Worm (Caenorhabditis elegans): Measurements from ENCODE around the gene F09E5.14.
"Not testable (repeated sequence)": the region's sequence is repeated elsewhere in the genome, so short reads cannot be mapped to it uniquely, and the experiment has no call there.

F09E5.14 gene

ce11 chrII:5355384-5355783 is 10.7 kb upstream of the F09E5.14 start, which contains the start of gene srg-69:
TSS of gene srg-69 (plus strand) at chrII:5355684.
- TF ChIP-seq nhr-43 (tag; optimal IDR thresholded peaks at IDR 0.05; ENCODE audit: poor library complexity, severe bottlenecking) (no peak), elt-3 (tag; optimal IDR thresholded peaks at IDR 0.05) (no peak), lin-15B (tag; optimal IDR thresholded peaks at IDR 0.05) (no peak), skn-1 (tag; optimal IDR thresholded peaks at IDR 0.05) (no peak), nhr-23 (tag; optimal IDR thresholded peaks at IDR 0.05) (no peak), nhr-237 (tag; optimal IDR thresholded peaks at IDR 0.05) (no peak), egl-27 (tag; optimal IDR thresholded peaks at IDR 0.05) (no peak), ceh-28 (tag; optimal IDR thresholded peaks at IDR 0.05) (no peak), ZK546.5 (tag; optimal IDR thresholded peaks at IDR 0.05) (no peak), jun-1 (tag; optimal IDR thresholded peaks at IDR 0.05) (no peak)

DNA sequence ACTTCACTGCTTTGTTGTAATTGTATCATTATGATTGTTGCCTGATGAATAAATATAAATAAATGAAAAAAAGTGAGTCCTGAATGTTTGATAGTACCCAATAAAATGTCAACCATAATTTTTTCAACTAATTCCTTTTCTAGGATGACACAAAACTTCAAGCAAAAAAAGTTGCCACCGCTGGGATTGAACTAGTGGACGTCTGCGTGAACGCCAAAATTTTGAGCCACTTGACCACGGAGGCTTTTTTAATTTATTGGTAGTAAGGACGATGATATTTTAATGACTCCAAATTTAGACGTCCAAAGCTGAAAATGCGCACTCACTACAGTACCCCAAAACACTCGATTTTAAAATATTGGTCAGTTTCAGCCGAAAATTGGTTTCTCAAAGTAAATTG is 9.0 kb upstream of the F09E5.14 start:
- peak; percentile 70 for TF ChIP-seq nhr-43 (tag; optimal IDR thresholded peaks at IDR 0.05; ENCODE audit: poor library complexity, severe bottlenecking)
- TF ChIP-seq elt-2 (tag; optimal IDR thresholded peaks at IDR 0.05) = peak; percentile 37
- no peak for TF ChIP-seq fos-1 (tag; optimal IDR thresholded peaks at IDR 0.05)
- TF ChIP-seq lsy-12 (tag; optimal IDR thresholded peaks at IDR 0.05) = peak; percentile 70
- TF ChIP-seq ama-1 (optimal IDR thresholded peaks at IDR 0.05) = no peak
- TF ChIP-seq ztf-11 (tag; optimal IDR thresholded peaks at IDR 0.05) = no peak
- no peak for TF ChIP-seq lin-15B (tag; optimal IDR thresholded peaks at IDR 0.05)

DNA sequence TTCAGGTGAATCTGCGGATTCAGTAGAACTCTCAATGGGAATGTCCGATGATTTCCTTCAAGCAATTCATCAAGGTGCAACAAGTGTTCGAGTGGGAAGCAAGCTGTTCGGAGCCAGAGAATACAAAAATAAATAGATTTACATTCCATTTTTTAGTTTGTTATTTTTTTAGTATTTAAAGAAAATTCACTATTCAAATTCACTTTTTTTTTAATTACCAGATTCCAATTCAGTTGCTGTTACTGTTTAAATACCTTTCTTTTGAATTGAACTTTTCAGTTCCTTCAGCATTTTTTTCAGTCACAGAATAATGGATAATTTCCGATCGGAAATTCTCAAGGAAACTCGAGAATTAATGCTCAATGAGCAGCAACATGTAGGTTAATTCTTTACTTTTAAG is 7.1 kb upstream of the F09E5.14 start, which contains the start of gene F09E5.7:
F09E5.7 (plus strand) TSS at position 301 of the 400 bp plus-strand sequence.
- TF ChIP-seq nhr-23 (tag; optimal IDR thresholded peaks at IDR 0.05) (no peak), ZK546.5 (tag; optimal IDR thresholded peaks at IDR 0.05) (no peak), ceh-82 (tag; optimal IDR thresholded peaks at IDR 0.05) (no peak), nhr-12 (tag; optimal IDR thresholded peaks at IDR 0.05) (no peak), jun-1 (tag; optimal IDR thresholded peaks at IDR 0.05) (no peak), lin-39 (tag; optimal IDR thresholded peaks at IDR 0.05) (no peak), elt-2 (tag; optimal IDR thresholded peaks at IDR 0.05) (no peak), R02D3.7 (tag; optimal IDR thresholded peaks at IDR 0.05) (no peak), eor-1 (tag; optimal IDR thresholded peaks at IDR 0.05) (no peak), egl-27 (tag; optimal IDR thresholded peaks at IDR 0.05) (no peak), daf-12 (tag; optimal IDR thresholded peaks at IDR 0.05) (no peak), nhr-237 (tag; optimal IDR thresholded peaks at IDR 0.05) (no peak)

- not testable (repeated sequence) for TF ChIP-seq sea-2 (GFP tag; optimal IDR thresholded peaks at IDR 0.05); pqm-1 (tag; optimal IDR thresholded peaks at IDR 0.05); nhr-28 (tag; optimal IDR thresholded peaks at IDR 0.05)
These were observed 5.7 kb upstream of the F09E5.14 start, which contains the start of gene F09E5.8 for ce11 chrII:5350357-5350756. TSS of gene F09E5.8 (plus strand) at chrII:5350669.

DNA sequence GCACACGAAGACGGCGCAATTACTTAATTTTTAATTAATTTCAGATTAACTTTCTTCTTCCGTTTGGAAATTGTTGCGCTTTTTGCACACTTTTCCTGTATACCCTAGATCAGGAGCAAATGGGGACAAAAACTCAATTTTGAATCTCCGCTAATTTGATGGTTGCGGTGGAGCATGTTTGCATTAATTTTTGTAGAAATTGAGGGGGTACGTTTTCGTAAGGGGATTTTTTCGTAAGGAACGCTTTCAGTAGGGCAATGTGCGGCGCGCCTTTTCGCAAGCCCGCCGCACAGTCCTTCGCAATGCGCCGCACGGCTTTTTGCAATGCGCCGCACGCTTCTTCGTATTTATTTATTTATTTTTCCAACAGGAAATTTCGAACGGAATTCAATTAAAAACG is 1.7 kb upstream of the F09E5.14 start:
- TF ChIP-seq ceh-28 (tag; optimal IDR thresholded peaks at IDR 0.05) (peak; percentile 42), egl-5 (tag; optimal IDR thresholded peaks at IDR 0.05) (peak; percentile 11), ceh-82 (tag; optimal IDR thresholded peaks at IDR 0.05) (peak; percentile 19), R02D3.7 (tag; optimal IDR thresholded peaks at IDR 0.05) (peak; percentile 61), elt-2 (tag; optimal IDR thresholded peaks at IDR 0.05) (peak; percentile 62), lin-39 (tag; optimal IDR thresholded peaks at IDR 0.05) (peak; percentile 52), nhr-43 (tag; optimal IDR thresholded peaks at IDR 0.05; ENCODE audit: poor library complexity, severe bottlenecking) (peak; percentile 43), nhr-23 (tag; optimal IDR thresholded peaks at IDR 0.05) (peak; percentile 74), pha-4 (tag; optimal IDR thresholded peaks at IDR 0.05) (peak; percentile 72), nfya-1 (tag; optimal IDR thresholded peaks at IDR 0.05; ENCODE audit: insufficient read depth) (peak; percentile 74), lin-15B (tag; optimal IDR thresholded peaks at IDR 0.05) (peak; percentile 47), jun-1 (tag; optimal IDR thresholded peaks at IDR 0.05) (peak; percentile 31), nhr-25 (tag; optimal IDR thresholded peaks at IDR 0.05) (peak; percentile 57)

ce11 chrII:5342412-5342811 is 2.3 kb downstream of the F09E5.14 start:
- TF ChIP-seq hmg-11 (tag; optimal IDR thresholded peaks at IDR 0.05) (no peak), unc-62 (GFP tag; optimal IDR thresholded peaks at IDR 0.05) (no peak), lin-39 (tag; optimal IDR thresholded peaks at IDR 0.05) (no peak), sea-2 (GFP tag; optimal IDR thresholded peaks at IDR 0.05) (no peak), elt-3 (tag; optimal IDR thresholded peaks at IDR 0.05) (no peak), nhr-12 (tag; optimal IDR thresholded peaks at IDR 0.05) (no peak), nhr-76 (tag; optimal IDR thresholded peaks at IDR 0.05) (no peak), jun-1 (tag; optimal IDR thresholded peaks at IDR 0.05) (no peak), aly-2 (tag; optimal IDR thresholded peaks at IDR 0.05) (no peak), egl-27 (tag; optimal IDR thresholded peaks at IDR 0.05) (no peak), fkh-2 (tag; optimal IDR thresholded peaks at IDR 0.05) (no peak), ztf-4 (tag; optimal IDR thresholded peaks at IDR 0.05) (no peak), ceh-9 (tag; optimal IDR thresholded peaks at IDR 0.05) (no peak), egl-5 (tag; optimal IDR thresholded peaks at IDR 0.05) (no peak), eor-1 (tag; optimal IDR thresholded peaks at IDR 0.05) (no peak)
